Fruit fly (Drosophila melanogaster) whole organism, embryonic: Measurements from ENCODE around the gene lili.

ENCODE experiments used
- BEAF-32 ChIP-seq: fragments of 200-800 bp; sonication (Bioruptor generic); optimal IDR thresholded peaks from 3 replicates; lab custom pipeline; 2017; ENCODE audit warnings: missing biosample characterization, missing genetic modification characterization, mild to moderate bottlenecking, moderate library complexity, missing genetic modification reagents
- CG10565 ChIP-seq: fragments of 200-800 bp; sonication (Bioruptor generic); optimal IDR thresholded peaks from 3 replicates; lab custom pipeline; 2016; ENCODE audit warnings: missing biosample characterization, mild to moderate bottlenecking, missing genetic modification characterization
- CG11504 ChIP-seq: fragments of 200-800 bp; sonication (Bioruptor generic); optimal IDR thresholded peaks from 3 replicates; lab custom pipeline; 2019; ENCODE audit warnings: missing biosample characterization, mild to moderate bottlenecking, missing genetic modification characterization, moderate library complexity
- CG12155 ChIP-seq: fragments of 200-800 bp; sonication (Bioruptor generic); optimal IDR thresholded peaks from 3 replicates; lab custom pipeline; 2016; ENCODE audit warnings: missing biosample characterization, missing genetic modification characterization
- CG12219 ChIP-seq: fragments of 200-800 bp; sonication (Bioruptor generic); optimal IDR thresholded peaks from 3 replicates; lab custom pipeline; 2018; ENCODE audit warnings: missing biosample characterization, mild to moderate bottlenecking, missing genetic modification characterization
- CG14050 ChIP-seq: fragments of 200-800 bp; sonication (Bioruptor generic); IDR thresholded peaks from 3 replicates; pipeline ENCODE4 v1.3.6; 2022; ENCODE audit warnings: missing biosample characterization, missing genetic modification characterization
- CG1529 ChIP-seq: fragments of 200-800 bp; sonication (Bioruptor generic); optimal IDR thresholded peaks from 3 replicates; lab custom pipeline; 2018; ENCODE audit warnings: missing biosample characterization, missing genetic modification characterization
- CG15601 ChIP-seq: fragments of 200-800 bp; sonication (Bioruptor generic); optimal IDR thresholded peaks from 3 replicates; lab custom pipeline; 2019; ENCODE audit warnings: missing biosample characterization, mild to moderate bottlenecking, missing genetic modification characterization, moderate library complexity
- CG15696 ChIP-seq: fragments of 200-800 bp; sonication (Bioruptor generic); optimal IDR thresholded peaks from 2 replicates; lab custom pipeline; 2019; ENCODE audit warnings: missing biosample characterization, mild to moderate bottlenecking, missing genetic modification characterization, moderate library complexity
- CG16863 ChIP-seq: fragments of 200-800 bp; sonication (Bioruptor generic); optimal IDR thresholded peaks from 3 replicates; lab custom pipeline; 2016; ENCODE audit warnings: missing biosample characterization, missing genetic modification characterization
- CG17802 ChIP-seq: fragments of 200-800 bp; sonication (Bioruptor generic); optimal IDR thresholded peaks from 2 replicates; lab custom pipeline; 2018; ENCODE audit warnings: missing biosample characterization, mild to moderate bottlenecking, missing genetic modification characterization, moderate library complexity
- CG17829 ChIP-seq: fragments of 200-800 bp; optimal IDR thresholded peaks from 2 replicates; lab custom pipeline; 2019; ENCODE audit warnings: missing biosample characterization, mild to moderate bottlenecking, missing genetic modification characterization, moderate library complexity
- CG2120 ChIP-seq: fragments of 200-800 bp; sonication (Bioruptor generic); optimal IDR thresholded peaks from 3 replicates; lab custom pipeline; 2016; ENCODE audit warnings: missing biosample characterization, missing genetic modification characterization
- CG2129 ChIP-seq: fragments of 200-800 bp; sonication (Bioruptor generic); IDR thresholded peaks from 2 replicates; pipeline ENCODE4 v1.3.6; 2022; ENCODE audit warnings: missing biosample characterization, missing genetic modification characterization; ENCODE audit not compliant: partially characterized antibody
- CG3065 ChIP-seq: fragments of 200-800 bp; sonication (Bioruptor generic); optimal IDR thresholded peaks from 2 replicates; lab custom pipeline; 2016; ENCODE audit warnings: missing biosample characterization, missing genetic modification characterization
- CG31441 ChIP-seq: fragments of 200-800 bp; sonication (Bioruptor generic); IDR thresholded peaks from 2 replicates; pipeline ENCODE4 v1.3.6; 2022; ENCODE audit warnings: missing biosample characterization, missing genetic modification characterization
- CG32532 ChIP-seq: fragments of 200-800 bp; sonication (Bioruptor generic); IDR thresholded peaks from 2 replicates; pipeline ENCODE4 v1.3.6; 2022; ENCODE audit warnings: missing biosample characterization, missing genetic modification characterization
- CG33557 ChIP-seq: fragments of 200-800 bp; sonication (Bioruptor generic); optimal IDR thresholded peaks from 2 replicates; lab custom pipeline; 2019; ENCODE audit warnings: missing biosample characterization, mild to moderate bottlenecking, missing genetic modification characterization, moderate library complexity
- CG5953 ChIP-seq: fragments of 200-800 bp; sonication (Bioruptor generic); IDR thresholded peaks from 2 replicates; pipeline ENCODE4 v1.3.6; 2022; ENCODE audit warnings: missing biosample characterization, missing genetic modification characterization
- CG6791 ChIP-seq: fragments of 200-800 bp; sonication (Bioruptor generic); IDR thresholded peaks from 3 replicates; pipeline ENCODE4 v1.3.6; 2022; ENCODE audit warnings: missing biosample characterization, missing genetic modification characterization; ENCODE audit not compliant: partially characterized antibody
- CG6854 ChIP-seq: fragments of 200-800 bp; sonication (Bioruptor generic); optimal IDR thresholded peaks from 3 replicates; lab custom pipeline; 2017; ENCODE audit warnings: missing biosample characterization, mild to moderate bottlenecking, missing genetic modification characterization
- CG7745 ChIP-seq: fragments of 200-800 bp; sonication (Bioruptor generic); optimal IDR thresholded peaks from 2 replicates; lab custom pipeline; 2018; ENCODE audit warnings: missing biosample characterization, mild to moderate bottlenecking, missing genetic modification characterization, moderate library complexity
- CG7786 ChIP-seq: fragments of 200-800 bp; sonication (Bioruptor generic); optimal IDR thresholded peaks from 2 replicates; lab custom pipeline; 2016; ENCODE audit warnings: missing biosample characterization, missing genetic modification characterization
- CG8281 ChIP-seq: fragments of 200-800 bp; sonication (Bioruptor generic); optimal IDR thresholded peaks from 2 replicates; lab custom pipeline; 2018; ENCODE audit warnings: missing biosample characterization, mild to moderate bottlenecking, missing genetic modification characterization, moderate library complexity
- D ChIP-seq, 2 experiments: fragments of 200-800 bp in 1 of 2; fragments of >200 bp in 1 of 2; sonication (Bioruptor generic) in 1 of 2; optimal IDR thresholded peaks; 2 replicates in 1 of 2; 3 replicates in 1 of 2; lab custom pipeline; 2017; ENCODE audit warnings: mild to moderate bottlenecking in 1 of 2, missing biosample characterization in 1 of 2, missing genetic modification characterization in 1 of 2, missing genetic modification reagents in 1 of 2
- D19B ChIP-seq: fragments of 200-800 bp; sonication (Bioruptor generic); optimal IDR thresholded peaks from 2 replicates; lab custom pipeline; 2017; ENCODE audit warnings: missing biosample characterization, mild to moderate bottlenecking, missing genetic modification characterization
- Ets97D ChIP-seq: fragments of 200-800 bp; sonication (Bioruptor generic); optimal IDR thresholded peaks from 3 replicates; lab custom pipeline; 2016; ENCODE audit warnings: missing biosample characterization, missing genetic modification characterization
- Med ChIP-seq: fragments of 200-800 bp; sonication (Bioruptor generic); peaks from one replicate; lab custom pipeline; 2016; ENCODE audit warnings: missing biosample characterization, missing genetic modification characterization, mild to moderate bottlenecking, inconsistent platforms, moderate library complexity
- Optix ChIP-seq: fragments of 200-800 bp; sonication (Bioruptor generic); IDR thresholded peaks from 3 replicates; pipeline ENCODE4 v1.3.6; 2022; ENCODE audit warnings: missing biosample characterization, missing genetic modification characterization
- PHDP ChIP-seq: fragments of 200-800 bp; sonication (Bioruptor generic); optimal IDR thresholded peaks from 3 replicates; lab custom pipeline; 2018; ENCODE audit warnings: missing biosample characterization, mild to moderate bottlenecking, missing genetic modification characterization, moderate library complexity
- Sry-β ChIP-seq: fragments of 200-800 bp; sonication (Bioruptor generic); optimal IDR thresholded peaks from 2 replicates; lab custom pipeline; 2018; ENCODE audit warnings: missing biosample characterization, mild to moderate bottlenecking, missing genetic modification characterization, moderate library complexity
- bbx ChIP-seq: fragments of 200-800 bp; sonication (Bioruptor generic); IDR thresholded peaks from 2 replicates; pipeline ENCODE4 v1.3.6; 2022; ENCODE audit warnings: missing biosample characterization, missing genetic modification characterization; ENCODE audit not compliant: partially characterized antibody
- bcd ChIP-seq: fragments of 200-800 bp; sonication (Bioruptor generic); optimal IDR thresholded peaks from 2 replicates; lab custom pipeline; 2017; ENCODE audit warnings: missing biosample characterization, mild to moderate bottlenecking, missing genetic modification characterization
- chif ChIP-seq, 2 experiments: fragments of 200-800 bp; sonication (Bioruptor generic); optimal IDR thresholded peaks; 3 replicates each; lab custom pipeline; 2016; ENCODE audit warnings: missing biosample characterization in 2 of 2, missing genetic modification characterization in 2 of 2
- da ChIP-seq: fragments of 200-800 bp; sonication (Bioruptor generic); optimal IDR thresholded peaks from 2 replicates; lab custom pipeline; 2016; ENCODE audit warnings: missing biosample characterization, missing genetic modification characterization
- ftz-f1 ChIP-seq: fragments of 200-800 bp; sonication (Bioruptor generic); optimal IDR thresholded peaks from 2 replicates; lab custom pipeline; 2016; ENCODE audit warnings: missing biosample characterization, missing genetic modification characterization
- hb ChIP-seq: fragments of 200-800 bp; sonication (Bioruptor generic); IDR thresholded peaks from 3 replicates; pipeline ENCODE4 v1.3.6; 2022; ENCODE audit warnings: missing biosample characterization, missing genetic modification characterization; ENCODE audit not compliant: partially characterized antibody
- ind ChIP-seq: fragments of 200-800 bp; sonication (Bioruptor generic); optimal IDR thresholded peaks from 3 replicates; lab custom pipeline; 2016; ENCODE audit warnings: missing biosample characterization, missing genetic modification characterization
- jing ChIP-seq: fragments of 200-800 bp; sonication (Bioruptor generic); optimal IDR thresholded peaks from 2 replicates; lab custom pipeline; 2018; ENCODE audit warnings: missing biosample characterization, mild to moderate bottlenecking, missing genetic modification characterization
- kay ChIP-seq: fragments of 200-800 bp; sonication (Bioruptor generic); optimal IDR thresholded peaks from 2 replicates; lab custom pipeline; 2016; ENCODE audit warnings: missing biosample characterization, missing genetic modification characterization
- knrl ChIP-seq: fragments of 200-800 bp; sonication (Bioruptor generic); IDR thresholded peaks from 3 replicates; pipeline ENCODE4 v1.3.6; 2022; ENCODE audit warnings: missing biosample characterization, missing genetic modification characterization; ENCODE audit not compliant: partially characterized antibody
- pzg ChIP-seq: fragments of 200-800 bp; sonication (Bioruptor generic); optimal IDR thresholded peaks from 3 replicates; lab custom pipeline; 2018; ENCODE audit warnings: missing biosample characterization, mild to moderate bottlenecking, missing genetic modification characterization, moderate library complexity
- run ChIP-seq: fragments of 200-800 bp; sonication (Bioruptor generic); optimal IDR thresholded peaks from 3 replicates; lab custom pipeline; 2018; ENCODE audit warnings: missing biosample characterization, mild to moderate bottlenecking, missing genetic modification characterization
- salm ChIP-seq: fragments of 200-800 bp; sonication (Bioruptor generic); optimal IDR thresholded peaks from 2 replicates; lab custom pipeline; 2018; ENCODE audit warnings: missing biosample characterization, mild to moderate bottlenecking, missing genetic modification characterization
- schlank ChIP-seq: fragments of 200-800 bp; sonication (Bioruptor generic); optimal IDR thresholded peaks from 2 replicates; lab custom pipeline; 2018; ENCODE audit warnings: missing biosample characterization, mild to moderate bottlenecking, missing genetic modification characterization
- trem ChIP-seq: fragments of 200-800 bp; optimal IDR thresholded peaks from 3 replicates; lab custom pipeline; 2019; ENCODE audit warnings: missing biosample characterization, mild to moderate bottlenecking, missing genetic modification characterization, moderate library complexity
- trh ChIP-seq: fragments of 200-800 bp; sonication (Bioruptor generic); optimal IDR thresholded peaks from 2 replicates; lab custom pipeline; 2016; ENCODE audit warnings: missing biosample characterization, missing genetic modification characterization
- vvl ChIP-seq: fragments of 200-800 bp; sonication (Bioruptor generic); IDR thresholded peaks from 2 replicates; pipeline ENCODE4 v1.3.6; 2022; ENCODE audit warnings: missing biosample characterization, missing genetic modification characterization

The lili gene

DNA sequence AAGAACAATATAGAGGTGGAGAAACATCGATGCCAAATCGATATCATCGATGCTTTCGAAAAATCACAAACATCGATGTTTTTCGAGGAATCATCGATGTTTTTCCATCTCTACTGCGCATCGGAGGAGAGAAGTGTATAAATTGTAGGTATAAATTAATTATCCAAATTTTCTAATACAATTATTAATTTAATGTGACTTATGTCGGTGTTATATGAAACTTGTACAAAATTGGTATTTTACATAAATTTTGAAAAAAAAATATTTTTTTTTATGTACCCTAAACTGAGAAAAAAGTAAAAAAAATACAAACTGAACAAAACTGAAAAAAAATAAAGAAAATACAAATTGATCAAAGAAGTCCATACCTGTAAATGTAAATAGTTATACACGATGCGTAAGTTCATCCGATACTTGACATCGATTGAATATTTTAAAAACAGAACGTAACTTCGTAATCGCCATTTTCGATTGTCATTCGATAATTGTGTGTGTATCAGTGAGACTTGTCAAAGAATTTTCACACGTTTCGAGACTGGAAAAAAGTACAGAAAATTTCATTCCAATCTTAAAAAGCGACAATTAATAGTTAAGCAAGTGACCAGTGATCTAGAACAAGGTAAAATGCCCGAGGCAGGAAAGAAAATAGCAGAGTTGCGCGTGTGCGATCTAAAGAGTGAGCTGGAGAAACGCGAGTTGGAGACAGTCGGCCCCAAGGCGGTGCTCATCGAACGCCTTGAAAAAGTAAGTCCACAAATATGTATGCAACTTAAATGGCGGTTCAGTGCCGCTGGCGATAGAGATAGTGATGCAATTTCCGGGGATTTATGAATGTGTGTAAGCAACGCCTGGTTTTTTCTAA lies 3.4 kb upstream of the lili start, which contains the start of the genes CG5808 and Saf-B (continued):
- TF ChIP-seq CG17802 (tag; lab: Kevin White, UChicago) (peak; percentile 2), CG31441 (GFP tag; lab: Robert Waterston, UW) (no peak), CG7786 (GFP tag; lab: Kevin White, UChicago) (no peak), CG12155 (peak; percentile 44), salm (no peak), jing (GFP tag; lab: Kevin White, UChicago) (no peak), CG7745 (tag; lab: Kevin White, UChicago) (no peak), bbx (GFP tag; lab: Robert Waterston, UW) (peak; percentile 77), CG11504 (tag; lab: Kevin White, UChicago) (no peak), CG6854 (GFP tag; lab: Kevin White, UChicago) (no peak), D (optimal IDR thresholded peaks at IDR 0.05; lab: Kevin White, UChicago) (no peak), D (GFP tag; optimal IDR thresholded peaks at IDR 0.05; lab: Kevin White, UChicago) (peak; percentile 27), CG8281 (tag; lab: Kevin White, UChicago) (no peak), CG2120 (GFP tag; lab: Kevin White, UChicago) (peak; percentile 22), CG5953 (no peak), trem (tag; lab: Kevin White, UChicago) (peak; percentile 68), CG2129 (peak; percentile 60), da (no peak), Ets97D (GFP tag; lab: Kevin White, UChicago) (peak; percentile 26), ind (GFP tag; lab: Kevin White, UChicago) (peak; percentile 72), vvl (GFP tag; lab: Robert Waterston, UW) (peak; percentile 68), schlank (tag; lab: Kevin White, UChicago) (no peak), CG32532 (GFP tag; lab: Robert Waterston, UW) (peak; percentile 36), Sry-β (GFP tag; lab: Kevin White, UChicago) (peak; percentile 10), CG14050 (no peak), CG16863 (GFP tag; lab: Kevin White, UChicago) (no peak), trh (GFP tag; lab: Kevin White, UChicago) (no peak), run (no peak), kay (peak; percentile 54), CG6791 (GFP tag; lab: Robert Waterston, UW) (peak; percentile 89), CG15696 (tag; lab: Kevin White, UChicago) (peak; percentile 43), CG1529 (no peak), CG10565 (GFP tag; lab: Kevin White, UChicago) (no peak), pzg (GFP tag; lab: Kevin White, UChicago) (peak; percentile 29), hb (peak; percentile 85), Optix (GFP tag; lab: Robert Waterston, UW) (no peak), CG33557 (no peak), knrl (GFP tag; lab: Robert Waterston, UW) (peak; percentile 83; the same call in 2 of the 3 replicates), D19B (no peak), CG3065 (GFP tag; lab: Kevin White, UChicago) (no peak), CG15601 (tag; lab: Kevin White, UChicago) (no peak), chif (GFP tag; optimal IDR thresholded peaks at IDR 0.05; lab: Kevin White, UChicago) (no peak), PHDP (no peak), BEAF-32 (peak; percentile 87), Med (GFP tag; lab: Kevin White, UChicago) (peak; percentile 78), bcd (GFP tag; lab: Kevin White, UChicago) (peak; percentile 23), ftz-f1 (peak; percentile 38), CG17829 (tag; lab: Kevin White, UChicago) (peak; percentile 71), CG12219 (GFP tag; lab: Kevin White, UChicago) (no peak)
